Fruit fly (Drosophila melanogaster) whole organism, wandering third instar larva: Measurements from ENCODE around the gene CG9522.

ENCODE experiments used
- CG9705 ChIP-seq: fragments of 200-800 bp; sonication (Bioruptor generic); optimal IDR thresholded peaks from 2 replicates; lab custom pipeline; 2018; ENCODE audit warnings: missing biosample characterization, mild to moderate bottlenecking, missing genetic modification characterization
- CrebA ChIP-seq: fragments of 200-800 bp; sonication (Bioruptor generic); optimal IDR thresholded peaks from 2 replicates; lab custom pipeline; 2016; ENCODE audit warnings: missing biosample characterization, mild to moderate bottlenecking, missing genetic modification characterization, borderline replicate concordance
- Dif ChIP-seq: fragments of 200-275, 200-300 bp; sonication (Bioruptor generic); optimal IDR thresholded peaks from 2 replicates; lab custom pipeline; 2018; ENCODE audit warnings: missing biosample characterization, missing genetic modification characterization; ENCODE audit not compliant: partially characterized antibody
- GATAd ChIP-seq: sonication (Bioruptor generic); optimal IDR thresholded peaks from 2 replicates; lab custom pipeline; 2016; ENCODE audit warnings: missing biosample characterization, missing genetic modification characterization
- HLH106 ChIP-seq: fragments of 200-800 bp; optimal IDR thresholded peaks from 3 replicates; lab custom pipeline; 2019; ENCODE audit warnings: missing biosample characterization, mild to moderate bottlenecking, missing genetic modification characterization, moderate library complexity
- Hnf4 ChIP-seq: fragments of 200-800 bp; sonication (Bioruptor generic); optimal IDR thresholded peaks from 2 replicates; lab custom pipeline; 2016; ENCODE audit warnings: missing biosample characterization, mild to moderate bottlenecking, missing genetic modification characterization
- Hr83 ChIP-seq: fragments of 200-300 bp; sonication (Bioruptor generic); optimal IDR thresholded peaks from 2 replicates; lab custom pipeline; 2016; ENCODE audit warnings: missing biosample characterization, mild to moderate bottlenecking, missing genetic modification characterization, moderate library complexity; ENCODE audit not compliant: poor library complexity, severe bottlenecking
- Jra ChIP-seq: sonication (Bioruptor generic); optimal IDR thresholded peaks from 2 replicates; lab custom pipeline; 2016; ENCODE audit warnings: missing biosample characterization, missing genetic modification characterization
- Mio ChIP-seq: sonication (Bioruptor generic); optimal IDR thresholded peaks from 2 replicates; lab custom pipeline; 2016; ENCODE audit warnings: missing biosample characterization, missing genetic modification characterization
- Myc ChIP-seq: fragments of >200 bp; optimal IDR thresholded peaks from 2 replicates; lab custom pipeline; 2017
- N ChIP-seq: fragments of >200 bp; optimal IDR thresholded peaks from 2 replicates; lab custom pipeline; 2018; ENCODE audit warnings: missing biosample characterization, missing external identifiers, missing genetic modification characterization
- OdsH ChIP-seq: fragments of 200-800 bp; sonication (Bioruptor generic); optimal IDR thresholded peaks from 2 replicates; lab custom pipeline; 2016; ENCODE audit warnings: missing biosample characterization, mild to moderate bottlenecking, missing genetic modification characterization
- Rel ChIP-seq, 2 experiments: fragments of 200-800 bp; sonication (Bioruptor generic) in 1 of 2; optimal IDR thresholded peaks; 2 replicates in 1 of 2; 3 replicates in 1 of 2; lab custom pipeline; 2016 to 2019; ENCODE audit warnings: mild to moderate bottlenecking in 2 of 2, missing biosample characterization in 2 of 2, missing genetic modification characterization in 2 of 2, moderate library complexity in 1 of 2
- br ChIP-seq: fragments of 200-800 bp; sonication (Bioruptor generic); optimal IDR thresholded peaks from 2 replicates; lab custom pipeline; 2016; ENCODE audit warnings: missing biosample characterization, missing genetic modification characterization
- brk ChIP-seq: fragments of 200-800 bp; sonication (Bioruptor generic); optimal IDR thresholded peaks from 2 replicates; lab custom pipeline; 2016; ENCODE audit warnings: missing biosample characterization, mild to moderate bottlenecking, missing genetic modification characterization
- dsf ChIP-seq: sonication (Bioruptor generic); optimal IDR thresholded peaks from 2 replicates; lab custom pipeline; 2016; ENCODE audit warnings: missing biosample characterization, missing genetic modification characterization, borderline replicate concordance
- ey ChIP-seq: fragments of 200-800 bp; sonication (Bioruptor generic); optimal IDR thresholded peaks from 2 replicates; lab custom pipeline; 2016; ENCODE audit warnings: missing biosample characterization, missing genetic modification characterization
- foxo ChIP-seq, 2 experiments: fragments of 200-800 bp; sonication (Bioruptor generic); optimal IDR thresholded peaks; 2 replicates in 1 of 2; 3 replicates in 1 of 2; lab custom pipeline; 2016 to 2017; ENCODE audit warnings: missing biosample characterization in 2 of 2, missing genetic modification characterization in 2 of 2
- fru ChIP-seq: fragments of 200-800 bp; sonication (Bioruptor generic); optimal IDR thresholded peaks from 3 replicates; lab custom pipeline; 2016; ENCODE audit warnings: missing biosample characterization, mild to moderate bottlenecking, missing genetic modification characterization
- h ChIP-seq: fragments of 200-800 bp; sonication (Bioruptor generic); optimal IDR thresholded peaks from 3 replicates; lab custom pipeline; 2016; ENCODE audit warnings: missing biosample characterization, mild to moderate bottlenecking, missing genetic modification characterization
- lola ChIP-seq: fragments of >200 bp; optimal IDR thresholded peaks from 2 replicates; lab custom pipeline; 2017; ENCODE audit warnings: missing biosample characterization, missing genetic modification characterization
- pan ChIP-seq: fragments of >200 bp; optimal IDR thresholded peaks from 2 replicates; lab custom pipeline; 2017
- rgr ChIP-seq: fragments of 200-800 bp; sonication (Bioruptor generic); optimal IDR thresholded peaks from 3 replicates; lab custom pipeline; 2016; ENCODE audit warnings: missing biosample characterization, mild to moderate bottlenecking, missing genetic modification characterization
- sv ChIP-seq: fragments of 200-800 bp; sonication (Bioruptor generic); optimal IDR thresholded peaks from 3 replicates; lab custom pipeline; 2016; ENCODE audit warnings: missing biosample characterization, missing genetic modification characterization
- woc ChIP-seq: sonication (Bioruptor generic); optimal IDR thresholded peaks from 2 replicates; lab custom pipeline; 2016; ENCODE audit warnings: missing biosample characterization, mild to moderate bottlenecking, missing genetic modification characterization

CG9522 gene

DNA sequence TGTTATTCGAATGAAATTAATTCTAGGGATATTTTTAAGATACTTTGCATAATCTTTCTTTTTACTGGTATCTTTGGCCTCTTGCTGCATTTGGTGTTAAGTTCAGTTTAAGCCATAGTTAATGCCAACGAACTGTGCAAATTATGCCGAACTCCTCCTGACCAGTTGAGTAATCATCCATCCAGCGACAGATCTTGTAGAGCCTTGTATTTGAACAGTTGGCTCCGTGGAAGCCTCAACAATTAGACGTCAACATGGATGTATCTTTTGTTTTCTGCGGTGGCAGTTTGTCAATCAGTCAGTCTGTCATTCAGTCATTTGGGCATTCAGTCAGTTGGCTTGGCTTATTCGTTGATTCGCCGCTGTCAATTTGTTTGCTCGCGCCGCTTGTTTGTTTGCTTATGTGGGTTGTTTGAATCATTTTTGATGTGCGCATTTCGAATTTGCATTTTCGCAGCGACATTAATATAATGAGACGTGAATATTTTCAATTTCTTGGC lies 45.9 kb downstream of the CG9522 start:
- TF ChIP-seq HLH106 (no peak), Rel (GFP tag; optimal IDR thresholded peaks at IDR 0.05; lab: Kevin White, UChicago) (no peak), Rel (tag; optimal IDR thresholded peaks at IDR 0.05; lab: Kevin White, UChicago) (no peak), dsf (GFP tag; lab: Kevin White, UChicago) (no peak), ey (GFP tag; lab: Kevin White, UChicago) (no peak), pan (lab: Kevin White, UChicago) (no peak), CG9705 (GFP tag; lab: Kevin White, UChicago) (no peak), brk (GFP tag; lab: Kevin White, UChicago) (peak; percentile 44), Jra (GFP tag; lab: Kevin White, UChicago) (peak; percentile 6), CrebA (GFP tag; lab: Kevin White, UChicago) (no peak), rgr (GFP tag; lab: Kevin White, UChicago) (peak; percentile 66), foxo (GFP tag; optimal IDR thresholded peaks at IDR 0.05; lab: Kevin White, UChicago) (peak in 1 of 2 experiments; percentile 33), fru (GFP tag; lab: Kevin White, UChicago) (peak; percentile 5), br (peak; percentile 5), Hr83 (GFP tag; lab: Kevin White, UChicago) (no peak), Myc (lab: Kevin White, UChicago) (no peak), lola (no peak), woc (GFP tag; lab: Kevin White, UChicago) (no peak), sv (GFP tag; lab: Kevin White, UChicago) (no peak), Hnf4 (no peak), Dif (no peak), GATAd (GFP tag; lab: Kevin White, UChicago) (no peak), OdsH (GFP tag; lab: Kevin White, UChicago) (peak; percentile 43), Mio (GFP tag; lab: Kevin White, UChicago) (no peak), h (peak; percentile 68), N (GFP tag; lab: Kevin White, UChicago) (no peak)
- TF ChIP-seq, all 38 proteins: peak for 8
